Fruit fly (Drosophila melanogaster): ENCODE measurements around the gene Pka-R1.

Pka-R1 gene

dm6 chr3L:20837040-20837830, 21.3 kb downstream of the Pka-R1 start, which contains the start of gene CG13255 (continued):
- no peak for TF ChIP-seq bbx (GFP tag; IDR thresholded peaks at IDR 0.05; ENCODE audit: partially characterized antibody)
- TF ChIP-seq Adf1 (GFP tag; IDR thresholded peaks at IDR 0.05), result peak; percentile 10; the same call in 1 of the 2 replicates
- TF ChIP-seq so (GFP tag; IDR thresholded peaks at IDR 0.05), result no peak
- TF ChIP-seq CG10959 (GFP tag; IDR thresholded peaks at IDR 0.05), result no peak
- no peak for TF ChIP-seq Ravus (GFP tag; IDR thresholded peaks at IDR 0.05)
- no peak for TF ChIP-seq CG11085 (GFP tag; IDR thresholded peaks at IDR 0.05)
- TF ChIP-seq Eip74EF (GFP tag; optimal IDR thresholded peaks at IDR 0.05), result peak in 1 of 2 experiments; percentile 24
- no peak for TF ChIP-seq kni (GFP tag; optimal IDR thresholded peaks at IDR 0.05)
- TF ChIP-seq CG15601 (tag; optimal IDR thresholded peaks at IDR 0.05), result no peak
- TF ChIP-seq Gug (GFP tag; IDR thresholded peaks at IDR 0.05), result no peak; the same call in 3 of the 4 replicates
- no peak for TF ChIP-seq CG5180 (GFP tag; optimal IDR thresholded peaks at IDR 0.05)
- no peak for TF ChIP-seq vvl (GFP tag; IDR thresholded peaks at IDR 0.05)
- TF ChIP-seq CG11247 (GFP tag; IDR thresholded peaks at IDR 0.05), result no peak
- no peak for TF ChIP-seq CG17359 (tag; optimal IDR thresholded peaks at IDR 0.05)
- peak; percentile 23 for TF ChIP-seq Atf-2 (GFP tag; optimal IDR thresholded peaks at IDR 0.05)
- TF ChIP-seq jumu (GFP tag; optimal IDR thresholded peaks at IDR 0.05), result peak; percentile 13
- no peak for TF ChIP-seq E2f2 (GFP tag; IDR thresholded peaks at IDR 0.05)
- no peak for TF ChIP-seq ems (GFP tag; optimal IDR thresholded peaks at IDR 0.05)
- no peak for TF ChIP-seq CG1832 (GFP tag; optimal IDR thresholded peaks at IDR 0.05)
- no peak for TF ChIP-seq B-H2 (GFP tag; optimal IDR thresholded peaks at IDR 0.05)
- no peak for TF ChIP-seq Atf6 (GFP tag; IDR thresholded peaks at IDR 0.05)
- TF ChIP-seq shn (GFP tag; optimal IDR thresholded peaks at IDR 0.05), result peak; percentile 1
- TF ChIP-seq CG42726 (GFP tag; IDR thresholded peaks at IDR 0.05; ENCODE audit: partially characterized antibody), result no peak
- peak; percentile 5 for TF ChIP-seq Jarid2 (GFP tag; optimal IDR thresholded peaks at IDR 0.05)
- TF ChIP-seq Sin3A (optimal IDR thresholded peaks at IDR 0.05), result no peak
- no peak for TF ChIP-seq CG6765 (GFP tag; optimal IDR thresholded peaks at IDR 0.05)
- TF ChIP-seq Doc2 (GFP tag; IDR thresholded peaks at IDR 0.05), result no peak
- no peak for TF ChIP-seq CG8290 (GFP tag; optimal IDR thresholded peaks at IDR 0.05)
- no peak for TF ChIP-seq CG8290 (tag; optimal IDR thresholded peaks at IDR 0.05)
- no peak for TF ChIP-seq Awh (GFP tag; IDR thresholded peaks at IDR 0.05)
- TF ChIP-seq Dad (GFP tag; optimal IDR thresholded peaks at IDR 0.05), result no peak
- peak; percentile 16 for TF ChIP-seq D19A (tag; optimal IDR thresholded peaks at IDR 0.05)
- peak; percentile 34 for TF ChIP-seq Chrac-16 (GFP tag; optimal IDR thresholded peaks at IDR 0.05)
- no peak for TF ChIP-seq CG11696 (GFP tag; IDR thresholded peaks at IDR 0.05)
- TF ChIP-seq ap (GFP tag; IDR thresholded peaks at IDR 0.05), result no peak
- no peak for TF ChIP-seq CG1647 (GFP tag; optimal IDR thresholded peaks at IDR 0.05)
- peak; percentile 56; the same call in 1 of the 3 replicates for TF ChIP-seq H15 (GFP tag; IDR thresholded peaks at IDR 0.05)
- TF ChIP-seq tup (GFP tag; optimal IDR thresholded peaks at IDR 0.05), result no peak
- TF ChIP-seq CG17912 (GFP tag; optimal IDR thresholded peaks at IDR 0.05), result no peak
- TF ChIP-seq hkb (optimal IDR thresholded peaks at IDR 0.05), result no peak
- TF ChIP-seq hkb (GFP tag; IDR thresholded peaks at IDR 0.05), result no peak
- peak; percentile 47 for TF ChIP-seq Bteb2 (GFP tag; optimal IDR thresholded peaks at IDR 0.05)
- peak; percentile 92 for TF ChIP-seq exex (tag; optimal IDR thresholded peaks at IDR 0.05)
- TF ChIP-seq phol (tag; optimal IDR thresholded peaks at IDR 0.05), result peak; percentile 42
- peak; percentile 21 for TF ChIP-seq Xbp1 (GFP tag; optimal IDR thresholded peaks at IDR 0.05)
- peak in 1 of 2 experiments; percentile 56 for TF ChIP-seq Hr51 (GFP tag; optimal IDR thresholded peaks at IDR 0.05)
- TF ChIP-seq lov (optimal IDR thresholded peaks at IDR 0.05), result no peak
- TF ChIP-seq lov (GFP tag; IDR thresholded peaks at IDR 0.05), result no peak
- TF ChIP-seq Meics (GFP tag; optimal IDR thresholded peaks at IDR 0.05), result peak; percentile 71
- TF ChIP-seq gce (GFP tag; IDR thresholded peaks at IDR 0.05), result no peak
- TF ChIP-seq Dll (GFP tag; IDR thresholded peaks at IDR 0.05; ENCODE audit: partially characterized antibody), result no peak
